Worm (Caenorhabditis elegans) whole organism, L3 larva: ENCODE results near the gene srx-82.

ENCODE experiments used
- elt-3 ChIP-seq, 3 experiments: fragments of 150-350 bp in 1 of 3; sonication (generic microtip) in 2 of 3; optimal IDR thresholded peaks; 2 replicates in 2 of 3; 4 replicates in 1 of 3; lab custom pipeline; 2014 to 2017; ENCODE audit warnings: missing biosample characterization in 3 of 3, missing genetic modification characterization in 3 of 3
- fkh-2 ChIP-seq: fragments of 150-350 bp; optimal IDR thresholded peaks from 2 replicates; lab custom pipeline; 2014; ENCODE audit warnings: missing biosample characterization, missing genetic modification reagents, missing genetic modification characterization
- fos-1 ChIP-seq: fragments of 150-350 bp; optimal IDR thresholded peaks from 2 replicates; lab custom pipeline; 2014; ENCODE audit warnings: missing biosample characterization, missing genetic modification characterization
- jun-1 ChIP-seq: fragments of 150-350 bp; optimal IDR thresholded peaks from 2 replicates; lab custom pipeline; 2014; ENCODE audit warnings: missing biosample characterization, missing genetic modification reagents, missing genetic modification characterization
- mdl-1 ChIP-seq: fragments of 150-350 bp; optimal IDR thresholded peaks from 2 replicates; lab custom pipeline; 2014; ENCODE audit warnings: missing biosample characterization, missing genetic modification characterization
- nhr-25 ChIP-seq: sonication (generic microtip); optimal IDR thresholded peaks from 2 replicates; lab custom pipeline; 2017; ENCODE audit warnings: missing biosample characterization, missing genetic modification characterization
- nhr-76 ChIP-seq: fragments of 150-350 bp; sonication (generic microtip); optimal IDR thresholded peaks from 5 replicates; lab custom pipeline; 2014; ENCODE audit warnings: missing biosample characterization, missing genetic modification characterization
- pqm-1 ChIP-seq: fragments of 150-350 bp; optimal IDR thresholded peaks from 2 replicates; lab custom pipeline; 2017; ENCODE audit warnings: missing biosample characterization, missing genetic modification characterization, inconsistent platforms
- unc-39 ChIP-seq: sonication (generic microtip); optimal IDR thresholded peaks from 4 replicates; lab custom pipeline; 2017; ENCODE audit warnings: missing biosample characterization, missing genetic modification characterization
- unc-62 ChIP-seq: fragments of 150-350 bp; sonication (generic microtip); optimal IDR thresholded peaks from 4 replicates; lab custom pipeline; 2014; ENCODE audit warnings: missing biosample characterization, missing genetic modification reagents, missing genetic modification characterization
- ztf-11 ChIP-seq: fragments of 150-350 bp; optimal IDR thresholded peaks from 2 replicates; lab custom pipeline; 2014; ENCODE audit warnings: missing biosample characterization, missing genetic modification characterization

- TF ChIP-seq fkh-2 (no peak), nhr-76 (tag; lab: Kevin White, UChicago) (no peak), unc-62 (no peak), nhr-25 (tag; lab: Kevin White, UChicago) (no peak), pqm-1 (no peak), fos-1 (tag; lab: Kevin White, UChicago) (no peak), jun-1 (tag; lab: Kevin White, UChicago) (no peak), elt-3 (tag; optimal IDR thresholded peaks at IDR 0.05; lab: Kevin White, UChicago) (no peak), unc-39 (no peak), ztf-11 (tag; lab: Kevin White, UChicago) (no peak), mdl-1 (tag; lab: Kevin White, UChicago) (no peak)
Observed at ce11 chrV:11635587-11635986, 46.1 kb downstream of the srx-82 start.
